Worm (Caenorhabditis elegans) whole organism, L4/young adult: ENCODE measurements around the gene mtl-1.

Experiments
- W03F9.2 ChIP-seq: fragments of 150-350 bp; optimal IDR thresholded peaks from 2 replicates; lab custom pipeline; 2014; ENCODE audit warnings: missing biosample characterization, missing genetic modification characterization
- dao-5 ChIP-seq: sonication (generic microtip); optimal IDR thresholded peaks from 2 replicates; lab custom pipeline; 2016; ENCODE audit warnings: missing genotype, missing genetic modification characterization, moderate library complexity, missing compliant biosample characterization
- him-1 ChIP-seq: sonication (generic microtip); optimal IDR thresholded peaks from 2 replicates; lab custom pipeline; 2016; ENCODE audit warnings: missing genotype, missing genetic modification reagents, missing genetic modification characterization, missing compliant biosample characterization

mtl-1 gene

DNA sequence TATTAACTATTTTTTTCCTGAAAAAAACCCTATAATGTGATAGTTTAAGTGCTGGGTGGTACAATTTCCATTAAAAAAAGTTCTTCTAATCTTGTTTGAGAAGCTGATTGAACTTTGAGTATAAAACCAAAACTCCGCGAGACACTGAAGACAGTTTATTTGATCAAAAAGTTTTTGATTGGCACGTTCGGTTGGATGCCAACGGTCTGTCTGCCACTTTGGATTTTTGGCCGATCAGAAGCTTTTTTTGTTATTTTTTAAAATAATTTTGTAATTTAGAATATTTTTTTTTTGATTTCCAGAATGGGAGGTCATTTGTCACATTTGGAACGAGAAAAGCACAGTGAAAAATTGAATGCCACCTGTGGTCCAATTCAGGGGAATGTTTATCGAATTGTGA is 22.1 kb downstream of the mtl-1 start, which contains the start of gene cest-28:
Gene cest-28 (plus strand): TSS at position 301 of the 400 bp plus-strand sequence.
- TF ChIP-seq dao-5 (tag; lab: Kevin White, UChicago), result no peak
- no peak for TF ChIP-seq W03F9.2 (tag; lab: Kevin White, UChicago)

DNA sequence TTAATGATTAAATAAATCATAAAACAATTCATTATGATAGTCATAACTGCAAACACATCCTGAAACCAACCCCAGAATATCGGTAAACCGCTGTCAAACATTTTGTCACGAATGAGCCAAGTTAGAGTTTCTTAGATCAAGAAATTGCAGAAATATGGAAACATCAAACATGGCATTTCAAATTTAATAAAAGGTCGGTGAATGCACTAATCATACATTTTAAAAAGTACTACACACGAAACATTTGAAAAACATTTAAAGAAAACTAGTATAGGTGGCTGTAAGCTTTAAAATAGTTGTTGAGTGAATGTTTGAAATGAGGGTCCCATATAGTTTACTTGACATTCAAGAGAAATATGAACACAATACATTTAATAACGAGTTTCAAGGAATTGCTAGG is 22.9 kb downstream of the mtl-1 start, which contains the start of gene str-180:
Gene str-180 (minus strand): TSS at position 101 of the 400 bp plus-strand sequence.
- TF ChIP-seq W03F9.2 (tag; lab: Kevin White, UChicago) (no peak), him-1 (no peak), dao-5 (tag; lab: Kevin White, UChicago) (no peak)

DNA sequence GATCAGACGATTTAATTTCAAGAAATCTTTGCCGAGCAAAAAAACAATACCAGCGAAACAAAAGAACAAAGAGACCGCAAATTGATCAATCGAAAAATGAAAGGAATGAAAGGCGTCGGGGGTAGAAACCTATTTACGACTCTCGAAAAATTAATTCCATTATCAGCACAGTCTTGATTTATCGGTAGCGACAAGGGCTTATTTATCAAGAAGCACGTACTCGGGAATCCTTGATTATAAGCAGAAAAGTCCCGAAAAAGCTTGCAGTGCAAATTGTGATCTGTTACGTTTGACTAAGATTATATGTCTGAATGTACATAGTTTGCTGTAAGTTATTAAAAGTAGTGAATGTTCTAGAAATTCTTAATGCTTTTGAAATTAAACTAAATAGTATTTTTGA is 25.1 kb downstream of the mtl-1 start:
- TF ChIP-seq dao-5 (tag; lab: Kevin White, UChicago), result no peak
- no peak for TF ChIP-seq him-1
- TF ChIP-seq W03F9.2 (tag; lab: Kevin White, UChicago), result no peak

DNA sequence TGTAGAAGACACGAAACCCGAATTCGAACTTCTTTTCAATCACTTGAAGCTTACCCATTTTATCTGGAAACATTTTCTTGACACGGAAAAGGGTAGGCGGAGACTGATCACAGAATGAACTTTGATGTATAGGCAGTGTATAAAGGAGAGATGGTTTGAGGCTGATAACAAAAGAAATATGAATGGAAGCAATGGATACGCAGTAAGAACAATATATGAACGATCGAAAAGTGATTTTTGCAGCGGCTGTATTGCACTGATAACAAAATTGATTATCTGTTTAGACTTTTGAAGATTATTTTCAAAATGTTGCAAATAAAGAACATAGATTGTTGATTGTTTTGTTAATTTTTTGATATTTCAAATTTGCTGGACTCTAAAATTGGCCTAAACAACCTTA is 25.9 kb downstream of the mtl-1 start, which contains the start of gene pmp-5:
Gene pmp-5 (minus strand): TSS at position 63 of the 400 bp plus-strand sequence.
- no peak for TF ChIP-seq him-1
- no peak for TF ChIP-seq dao-5 (tag; lab: Kevin White, UChicago)
- no peak for TF ChIP-seq W03F9.2 (tag; lab: Kevin White, UChicago)

DNA sequence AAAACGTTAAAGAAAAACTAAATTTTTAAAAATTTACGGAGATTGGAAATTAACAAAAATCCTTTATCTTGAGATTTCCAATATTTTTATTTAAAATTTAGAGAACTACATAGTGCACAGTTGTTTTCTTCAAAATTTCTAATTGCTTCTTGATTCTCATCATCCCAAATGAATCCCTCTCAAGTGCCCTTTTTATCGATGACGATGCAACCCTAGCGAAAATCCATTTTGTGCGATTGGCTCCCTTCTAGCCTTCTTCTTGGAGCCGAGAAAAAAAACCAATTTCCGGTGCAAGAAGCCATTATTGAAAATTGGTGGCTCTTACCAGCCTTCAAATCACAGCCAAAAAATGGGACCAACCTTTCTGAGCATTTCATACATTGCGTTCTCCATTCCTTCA is 29.2 kb downstream of the mtl-1 start:
- TF ChIP-seq W03F9.2 (tag; lab: Kevin White, UChicago), result no peak
- no peak for TF ChIP-seq him-1
- no peak for TF ChIP-seq dao-5 (tag; lab: Kevin White, UChicago)

DNA sequence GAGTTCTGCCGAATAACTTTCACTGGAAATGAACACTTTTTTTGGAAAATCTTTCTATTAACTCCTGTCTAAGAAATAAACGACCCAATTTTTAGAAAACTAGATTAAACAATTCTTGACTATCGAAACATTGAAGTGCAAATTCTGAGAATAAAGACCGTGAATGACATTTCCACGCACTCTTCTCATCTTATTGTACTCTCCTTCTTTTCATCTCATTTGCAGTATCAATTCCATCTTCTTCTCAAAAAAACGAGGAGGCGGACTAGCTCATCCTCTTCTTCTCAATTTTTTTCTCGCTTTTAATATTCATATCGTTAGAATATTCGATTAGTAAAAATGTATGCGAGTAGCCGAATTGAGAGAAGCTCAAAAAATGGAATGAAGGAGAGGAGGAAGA is 30.0 kb downstream of the mtl-1 start:
- TF ChIP-seq dao-5 (tag; lab: Kevin White, UChicago), result no peak
- no peak for TF ChIP-seq W03F9.2 (tag; lab: Kevin White, UChicago)
- no peak for TF ChIP-seq him-1

DNA sequence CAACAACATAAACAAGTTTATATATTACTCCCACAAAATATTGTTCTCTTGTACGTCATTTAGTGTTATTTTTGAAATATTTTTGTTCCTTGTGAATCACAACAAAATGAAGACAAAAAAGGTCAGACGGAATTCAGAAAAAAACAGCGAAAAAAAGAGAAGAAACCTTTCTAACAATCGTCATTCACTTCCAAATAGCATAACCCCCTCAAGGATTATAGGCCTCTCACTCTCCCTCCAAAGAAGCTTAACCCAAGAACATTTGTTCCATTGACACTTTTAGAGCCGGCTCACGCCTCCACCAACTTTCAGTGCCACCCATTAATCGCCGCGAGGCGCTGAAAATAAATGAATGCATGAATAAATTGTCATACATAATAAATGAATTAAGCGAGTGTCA is 32.1 kb downstream of the mtl-1 start:
- TF ChIP-seq W03F9.2 (tag; lab: Kevin White, UChicago) (no peak), dao-5 (tag; lab: Kevin White, UChicago) (no peak), him-1 (no peak)

DNA sequence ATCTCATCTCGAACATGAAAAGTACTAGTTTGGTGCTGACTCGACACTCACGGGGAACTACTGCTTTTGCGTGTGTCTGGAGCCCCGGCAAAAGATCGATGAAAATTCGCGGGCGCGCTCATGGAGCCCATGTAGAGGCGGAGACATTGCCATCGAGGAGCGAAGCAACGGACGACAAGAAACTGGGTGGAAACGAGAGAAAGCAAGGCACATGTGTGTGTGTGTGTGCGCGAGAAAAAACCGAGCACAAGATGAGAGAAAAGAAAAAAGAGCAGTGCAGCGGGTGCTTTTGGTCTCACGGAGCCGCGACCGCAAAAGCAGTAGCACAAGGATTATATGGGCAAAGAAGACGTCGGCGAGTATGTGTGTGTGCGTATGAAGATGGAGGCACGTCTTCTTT is 32.9 kb downstream of the mtl-1 start:
- TF ChIP-seq W03F9.2 (tag; lab: Kevin White, UChicago), result no peak
- peak; percentile 76 for TF ChIP-seq him-1

DNA sequence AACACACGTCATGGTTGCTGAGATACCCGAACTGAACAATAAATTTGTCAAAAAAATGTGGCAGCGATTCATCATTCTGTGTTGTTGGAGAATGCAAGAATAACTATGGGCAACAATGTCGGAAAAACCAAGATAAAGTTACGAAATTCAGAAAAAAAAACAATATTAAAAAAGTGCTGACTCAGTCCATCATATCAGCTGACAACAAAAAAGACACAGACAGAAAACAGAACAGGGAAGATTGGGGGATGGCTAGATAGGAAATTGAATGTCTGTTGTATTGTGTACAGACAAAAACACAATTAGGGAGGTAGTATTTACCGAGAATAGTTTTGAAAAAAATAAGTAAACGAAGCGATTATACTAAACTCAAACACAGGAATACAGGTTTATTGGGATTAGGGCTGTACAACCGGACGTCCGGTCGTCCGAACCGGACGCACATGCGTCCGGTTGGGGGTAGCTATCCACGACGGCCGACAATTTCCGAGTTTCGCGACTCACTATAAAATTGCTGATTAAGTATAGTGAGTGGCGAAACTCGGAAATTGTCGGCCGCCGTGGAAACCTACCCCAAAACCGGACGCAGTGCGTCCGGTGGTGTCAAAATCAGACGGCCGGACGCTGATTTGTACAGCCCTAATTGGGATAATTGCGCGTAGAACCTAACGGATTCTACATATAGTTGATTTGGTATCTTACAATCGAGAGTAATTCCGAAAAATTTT is 34.0 kb downstream of the mtl-1 start:
- no peak for TF ChIP-seq dao-5 (tag; lab: Kevin White, UChicago)

DNA sequence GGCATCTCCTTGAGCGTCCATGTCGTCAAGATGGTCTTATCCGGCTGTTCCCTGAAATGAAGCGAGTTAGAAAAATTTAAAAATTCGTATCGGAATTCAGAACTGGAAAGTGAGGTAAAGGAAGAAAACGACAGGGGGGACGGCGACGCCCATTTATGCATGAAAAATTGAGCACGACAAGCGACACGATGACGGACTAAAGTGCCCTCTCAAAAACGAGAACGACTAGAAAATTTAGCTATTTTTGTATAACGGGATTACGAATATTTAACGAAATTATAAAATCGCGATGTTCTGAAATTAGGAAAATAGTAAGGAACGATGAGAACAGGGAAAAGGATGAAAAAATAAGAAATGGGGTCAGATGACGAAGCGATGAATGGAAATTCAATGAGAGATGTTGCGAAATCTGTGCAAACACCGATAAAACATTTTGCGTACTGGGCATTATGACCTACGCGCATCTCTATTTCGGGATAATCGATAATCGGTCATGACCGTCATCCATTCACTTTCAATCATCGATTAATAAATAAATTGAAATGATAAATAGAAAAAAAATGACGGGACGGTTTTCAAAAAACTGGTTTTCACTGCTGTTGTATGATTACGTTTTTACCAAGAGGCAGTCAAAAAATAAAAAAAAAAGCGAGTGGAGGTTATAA is 35.1 kb downstream of the mtl-1 start, which contains the start of gene snb-1:
Gene snb-1 (minus strand): TSS at position 51 of the 665 bp plus-strand sequence.
- TF ChIP-seq him-1 (no peak), W03F9.2 (tag; lab: Kevin White, UChicago) (peak; percentile 75)

DNA sequence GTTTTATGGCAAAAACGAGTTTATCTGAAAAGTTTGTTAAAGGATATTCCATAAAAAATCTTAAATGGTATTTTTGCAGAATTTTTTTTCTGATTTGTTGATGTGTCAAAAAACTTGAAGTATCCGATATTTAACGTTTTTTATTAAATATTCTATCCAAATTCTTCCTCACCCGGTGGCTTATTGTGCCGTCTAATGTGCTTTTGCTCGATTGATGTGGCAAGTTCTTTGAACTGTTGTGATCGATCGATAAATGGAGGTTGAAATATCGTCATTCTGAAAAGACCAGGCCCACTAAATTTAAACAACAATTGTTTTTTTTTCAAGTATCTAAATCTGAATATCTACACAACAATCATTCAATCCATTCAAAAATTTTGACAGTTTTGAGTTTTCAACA is 36.5 kb downstream of the mtl-1 start, which contains the start of gene syx-18:
Gene syx-18 (minus strand): TSS at position 276 of the 400 bp plus-strand sequence.
- peak; percentile 55 for TF ChIP-seq him-1
- TF ChIP-seq W03F9.2 (tag; lab: Kevin White, UChicago), result no peak
- TF ChIP-seq dao-5 (tag; lab: Kevin White, UChicago), result peak; percentile 2

DNA sequence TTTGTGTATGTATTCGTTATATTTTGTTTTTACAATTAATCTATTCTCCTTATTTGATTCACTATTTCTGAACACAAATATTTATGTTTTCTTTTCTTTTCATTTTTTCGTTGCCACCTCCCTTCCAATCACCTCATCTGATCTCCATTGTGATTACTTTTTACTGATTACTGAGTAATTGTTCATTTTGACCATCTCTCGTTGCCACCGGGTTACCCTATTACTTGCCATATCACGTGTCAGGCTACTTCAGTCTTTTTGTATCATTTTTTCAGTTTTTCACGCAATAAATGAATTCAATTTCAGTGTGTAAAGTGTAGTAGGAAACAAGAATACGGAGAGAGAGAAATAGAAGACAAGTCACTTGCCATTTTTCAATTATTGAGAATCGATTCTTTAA is 39.6 kb downstream of the mtl-1 start, which contains the start of gene T10H9.8:
Gene T10H9.8 (plus strand): TSS at position 301 of the 400 bp plus-strand sequence.
- TF ChIP-seq W03F9.2 (tag; lab: Kevin White, UChicago) (no peak), him-1 (no peak), dao-5 (tag; lab: Kevin White, UChicago) (no peak)

DNA sequence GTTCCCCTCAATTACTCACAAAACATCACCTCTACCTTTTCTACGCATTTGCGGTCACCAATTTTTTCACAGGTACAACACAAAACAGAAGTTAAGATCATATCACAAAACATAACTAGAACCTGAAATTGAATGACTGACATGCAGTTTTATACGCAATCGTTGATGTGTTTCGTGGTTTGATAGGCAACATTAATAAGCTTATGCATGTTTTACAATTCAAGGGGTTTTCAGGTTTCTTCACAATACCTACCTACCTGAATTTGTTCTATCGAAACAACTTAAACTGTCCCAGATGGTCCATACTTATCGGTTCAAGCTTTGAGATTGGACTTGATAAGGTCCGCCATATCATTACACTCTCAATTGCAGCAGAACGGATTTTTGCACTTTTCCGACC is 41.2 kb downstream of the mtl-1 start:
- TF ChIP-seq W03F9.2 (tag; lab: Kevin White, UChicago), result no peak
- TF ChIP-seq him-1, result no peak
- TF ChIP-seq dao-5 (tag; lab: Kevin White, UChicago), result no peak

DNA sequence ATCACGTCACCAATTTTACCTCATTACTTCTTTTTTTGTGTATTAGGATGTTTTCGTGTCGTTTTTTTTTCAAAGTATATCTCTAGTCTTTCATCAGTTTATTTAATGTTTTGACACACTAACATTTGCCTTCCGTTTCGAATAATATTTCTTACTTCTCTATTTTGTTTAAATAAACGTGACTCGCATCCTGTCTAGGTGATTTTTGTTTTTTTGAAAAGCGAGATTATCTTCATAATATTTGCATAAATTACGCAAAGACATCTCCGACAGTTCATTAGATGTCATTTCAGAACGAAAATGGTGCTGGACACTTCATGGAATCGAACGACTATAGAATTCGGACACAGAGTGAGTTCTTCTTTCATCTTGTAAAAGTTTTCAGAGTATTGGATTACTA is 42.3 kb downstream of the mtl-1 start, which contains the start of gene T10H9.1:
Gene T10H9.1 (plus strand): TSS at position 301 of the 400 bp plus-strand sequence.
- TF ChIP-seq W03F9.2 (tag; lab: Kevin White, UChicago), result no peak
- no peak for TF ChIP-seq dao-5 (tag; lab: Kevin White, UChicago)
- no peak for TF ChIP-seq him-1
